Worm (Caenorhabditis elegans) whole organism, L2 larva: ENCODE results near the gene mob-1.

Source experiments
- C34F6.9 ChIP-seq: fragments of 150-350 bp; optimal IDR thresholded peaks from 2 replicates; lab custom pipeline; 2014; ENCODE audit warnings: missing biosample characterization, missing genetic modification characterization
- F13H6.1 ChIP-seq: sonication (generic microtip); optimal IDR thresholded peaks from 2 replicates; lab custom pipeline; 2016; ENCODE audit warnings: missing genetic modification characterization, missing compliant biosample characterization
- R02D3.7 ChIP-seq: fragments of 150-350 bp; optimal IDR thresholded peaks from 2 replicates; lab custom pipeline; 2014; ENCODE audit warnings: missing biosample characterization, missing genetic modification characterization
- Y55F3AM.14 ChIP-seq: fragments of 200-800 bp; sonication (Bioruptor generic); optimal IDR thresholded peaks from 2 replicates; lab custom pipeline; 2018; ENCODE audit warnings: mild to moderate bottlenecking, missing genetic modification characterization, missing compliant biosample characterization
- alr-1 ChIP-seq: fragments of 150-350 bp; optimal IDR thresholded peaks from 2 replicates; lab custom pipeline; 2014; ENCODE audit warnings: missing biosample characterization, missing genetic modification characterization
- ama-1 ChIP-seq: fragments of 150-350 bp; optimal IDR thresholded peaks from 2 replicates; lab custom pipeline; 2018; ENCODE audit warnings: inconsistent platforms
- blmp-1 ChIP-seq: sonication (generic microtip); optimal IDR thresholded peaks from 2 replicates; lab custom pipeline; 2017; ENCODE audit warnings: missing genetic modification characterization, mild to moderate bottlenecking, missing compliant biosample characterization, antibody characterized with exemption, moderate library complexity; ENCODE audit not compliant: insufficient read depth
- ceh-16 ChIP-seq: fragments of 150-350 bp; optimal IDR thresholded peaks from 2 replicates; lab custom pipeline; 2014; ENCODE audit warnings: missing biosample characterization, missing genetic modification characterization
- crh-2 ChIP-seq: sonication (generic microtip); optimal IDR thresholded peaks from 2 replicates; lab custom pipeline; 2017; ENCODE audit warnings: missing biosample characterization, missing genetic modification characterization
- dmd-4 ChIP-seq: sonication (generic microtip); optimal IDR thresholded peaks from 2 replicates; lab custom pipeline; 2017; ENCODE audit warnings: missing biosample characterization, missing genetic modification characterization
- egl-27 ChIP-seq: sonication (generic microtip); optimal IDR thresholded peaks from 3 replicates; lab custom pipeline; 2017; ENCODE audit warnings: missing biosample characterization, missing genetic modification reagents, missing genetic modification characterization
- fos-1 ChIP-seq: fragments of 150-350 bp; optimal IDR thresholded peaks from 2 replicates; lab custom pipeline; 2014; ENCODE audit warnings: missing biosample characterization, missing genetic modification characterization
- lin-11 ChIP-seq: fragments of 150-350 bp; sonication (generic microtip); optimal IDR thresholded peaks from 2 replicates; lab custom pipeline; 2014; ENCODE audit warnings: missing biosample characterization, missing genetic modification characterization, inconsistent platforms, mixed read lengths
- lin-13 ChIP-seq: fragments of 150-350 bp; optimal IDR thresholded peaks from 2 replicates; lab custom pipeline; 2014; ENCODE audit warnings: missing biosample characterization, missing genetic modification reagents, missing genetic modification characterization
- lin-39 ChIP-seq: fragments of 150-350 bp; optimal IDR thresholded peaks from 2 replicates; lab custom pipeline; 2014; ENCODE audit warnings: missing biosample characterization, missing genetic modification reagents, missing genetic modification characterization
- lsy-2 ChIP-seq, 2 experiments: fragments of 150-350 bp in 1 of 2; sonication (generic microtip) in 1 of 2; optimal IDR thresholded peaks; 2 replicates each; lab custom pipeline; 2014 to 2017; ENCODE audit warnings: missing biosample characterization in 2 of 2, missing genetic modification characterization in 2 of 2
- mab-5 ChIP-seq: fragments of 150-350 bp; optimal IDR thresholded peaks from 2 replicates; lab custom pipeline; 2014; ENCODE audit warnings: missing biosample characterization, missing genetic modification characterization
- mbf-1 ChIP-seq: sonication (generic microtip); optimal IDR thresholded peaks from 2 replicates; lab custom pipeline; 2017; ENCODE audit warnings: missing biosample characterization, missing genetic modification characterization
- mdl-1 ChIP-seq, 2 experiments: fragments of 150-350 bp in 1 of 2; sonication (generic microtip) in 1 of 2; optimal IDR thresholded peaks; 2 replicates each; lab custom pipeline; 2017; ENCODE audit warnings: missing biosample characterization in 2 of 2, missing genetic modification characterization in 2 of 2
- nhr-129 ChIP-seq: fragments of 150-350 bp; optimal IDR thresholded peaks from 2 replicates; lab custom pipeline; 2014; ENCODE audit warnings: missing biosample characterization, missing genetic modification characterization
- nhr-21 ChIP-seq: fragments of 150-350 bp; optimal IDR thresholded peaks from 2 replicates; lab custom pipeline; 2014; ENCODE audit warnings: missing biosample characterization, missing genetic modification characterization
- nhr-25 ChIP-seq: fragments of 150-350 bp; sonication (generic microtip); optimal IDR thresholded peaks from 3 replicates; lab custom pipeline; 2014; ENCODE audit warnings: missing biosample characterization, missing genetic modification characterization
- nhr-6 ChIP-seq: fragments of 150-350 bp; optimal IDR thresholded peaks from 2 replicates; lab custom pipeline; 2014; ENCODE audit warnings: missing biosample characterization, missing genetic modification characterization
- nhr-77 ChIP-seq: fragments of 150-350 bp; optimal IDR thresholded peaks from 2 replicates; lab custom pipeline; 2014; ENCODE audit warnings: missing biosample characterization, missing genetic modification characterization
- sma-3 ChIP-seq: sonication (generic microtip); optimal IDR thresholded peaks from 2 replicates; lab custom pipeline; 2016; ENCODE audit warnings: missing genetic modification reagents, missing genetic modification characterization, missing compliant biosample characterization
- sma-9 ChIP-seq, 2 experiments: fragments of 150-350 bp in 1 of 2; sonication (generic microtip) in 1 of 2; optimal IDR thresholded peaks; 2 replicates each; lab custom pipeline; 2014 to 2016; ENCODE audit warnings: missing genetic modification characterization in 2 of 2, mild to moderate bottlenecking in 1 of 2, missing biosample characterization in 1 of 2, missing compliant biosample characterization in 1 of 2, missing genetic modification reagents in 1 of 2, moderate library complexity in 1 of 2
- snpc-4 ChIP-seq: fragments of 150-350 bp; optimal IDR thresholded peaks from 2 replicates; lab custom pipeline; 2014; ENCODE audit warnings: missing biosample characterization, missing genetic modification characterization
- unc-39 ChIP-seq: fragments of 150-350 bp; optimal IDR thresholded peaks from 2 replicates; lab custom pipeline; 2014; ENCODE audit warnings: missing biosample characterization, missing genetic modification characterization
- unc-55 ChIP-seq: fragments of 150-350 bp; sonication (generic microtip); optimal IDR thresholded peaks from 3 replicates; lab custom pipeline; 2014; ENCODE audit warnings: missing biosample characterization, missing genetic modification reagents, missing genetic modification characterization
- zag-1 ChIP-seq: fragments of 150-350 bp; optimal IDR thresholded peaks from 2 replicates; lab custom pipeline; 2014; ENCODE audit warnings: missing biosample characterization, missing genetic modification characterization
- ztf-1 ChIP-seq: fragments of 200-800 bp; sonication (Bioruptor generic); conservative IDR thresholded peaks from 2 replicates; pipeline ENCODE4 v1.3.6; 2022; ENCODE audit warnings: missing genetic modification characterization, missing compliant biosample characterization
- ztf-11 ChIP-seq: sonication (generic microtip); optimal IDR thresholded peaks from 2 replicates; lab custom pipeline; 2017; ENCODE audit warnings: missing biosample characterization, missing genetic modification characterization
- ztf-4 ChIP-seq: fragments of 150-350 bp; optimal IDR thresholded peaks from 2 replicates; lab custom pipeline; 2014; ENCODE audit warnings: missing biosample characterization, missing genetic modification characterization

mob-1 gene

ce11 chrIV:11855900-11856660 is 4.3 kb upstream of the mob-1 start, which contains the start of gene ech-2:
Gene ech-2, minus strand, starts transcription at chrIV:11856351.
- no peak for TF ChIP-seq unc-39 (tag; lab: Kevin White, UChicago)
- TF ChIP-seq unc-55 (GFP tag; lab: Kevin White, UChicago), result peak; percentile 41
- peak; percentile 20 for TF ChIP-seq snpc-4
- peak in 1 of 2 experiments; percentile 37 for TF ChIP-seq lsy-2 (tag; optimal IDR thresholded peaks at IDR 0.05; lab: Kevin White, UChicago)
- peak; percentile 15 for TF ChIP-seq C34F6.9 (tag; lab: Kevin White, UChicago)
- no peak for TF ChIP-seq egl-27 (tag; lab: Kevin White, UChicago)
- TF ChIP-seq mbf-1 (tag; lab: Kevin White, UChicago), result no peak
- TF ChIP-seq nhr-21, result no peak

ce11 chrIV:11857159-11857565 is 3.2 kb upstream of the mob-1 start:
- TF ChIP-seq fos-1 (tag; lab: Kevin White, UChicago), result peak; percentile 46
- peak; percentile 60 for TF ChIP-seq egl-27 (tag; lab: Kevin White, UChicago)
- peak; percentile 26 for TF ChIP-seq sma-3 (GFP tag; lab: Kevin White, UChicago)
- TF ChIP-seq nhr-6 (tag; lab: Kevin White, UChicago), result peak; percentile 16
- no peak for TF ChIP-seq blmp-1
- peak; percentile 43 for TF ChIP-seq Y55F3AM.14 (GFP tag; lab: Kevin White, UChicago)
- no peak for TF ChIP-seq R02D3.7 (tag; lab: Kevin White, UChicago)
- no peak for TF ChIP-seq dmd-4 (tag; lab: Kevin White, UChicago)
- TF ChIP-seq lin-11 (tag; lab: Kevin White, UChicago), result peak; percentile 92
- peak; percentile 58 for TF ChIP-seq crh-2 (tag; lab: Kevin White, UChicago)
- no peak for TF ChIP-seq nhr-77 (tag; lab: Kevin White, UChicago)
- peak; percentile 72 for TF ChIP-seq sma-9 (GFP tag; optimal IDR thresholded peaks at IDR 0.05; lab: Kevin White, UChicago)
- TF ChIP-seq sma-9 (tag; optimal IDR thresholded peaks at IDR 0.05; lab: Kevin White, UChicago), result no peak
- no peak for TF ChIP-seq nhr-21
- TF ChIP-seq unc-55 (GFP tag; lab: Kevin White, UChicago), result peak; percentile 93
- peak in 1 of 2 experiments; percentile 55 for TF ChIP-seq mdl-1 (tag; optimal IDR thresholded peaks at IDR 0.05; lab: Kevin White, UChicago)
- TF ChIP-seq snpc-4, result peak; percentile 56
- peak; percentile 78 for TF ChIP-seq F13H6.1
- peak; percentile 91 for TF ChIP-seq C34F6.9 (tag; lab: Kevin White, UChicago)
- TF ChIP-seq nhr-25 (tag; lab: Kevin White, UChicago), result peak; percentile 2
- TF ChIP-seq lsy-2 (tag; optimal IDR thresholded peaks at IDR 0.05; lab: Kevin White, UChicago), result peak; percentile 38 to 78
- peak; percentile 42 for TF ChIP-seq mab-5
- peak; percentile 94 for TF ChIP-seq nhr-129 (tag; lab: Kevin White, UChicago)
- peak; percentile 77 for TF ChIP-seq lin-13
- TF ChIP-seq zag-1 (tag; lab: Kevin White, UChicago), result peak; percentile 90

- TF ChIP-seq fos-1 (tag; lab: Kevin White, UChicago) (no peak), alr-1 (tag; lab: Kevin White, UChicago) (no peak), ztf-4 (tag; lab: Kevin White, UChicago) (no peak), blmp-1 (no peak)
Measured at ce11 chrIV:11858142-11858541, 2.2 kb upstream of the mob-1 start, which contains the start of gene let-92. Gene let-92, plus strand, starts transcription at chrIV:11858442.

- TF ChIP-seq C34F6.9 (tag; lab: Kevin White, UChicago) (peak; percentile 2), lin-39 (tag; lab: Kevin White, UChicago) (no peak), alr-1 (tag; lab: Kevin White, UChicago) (no peak), unc-39 (tag; lab: Kevin White, UChicago) (no peak), F13H6.1 (peak; percentile 12), fos-1 (tag; lab: Kevin White, UChicago) (peak; percentile 42)
Measured at ce11 chrIV:11863428-11863827, 3.1 kb downstream of the mob-1 start.

ce11 chrIV:11864226-11864625 is 3.9 kb downstream of the mob-1 start, which contains the start of gene trpa-1:
Gene trpa-1, plus strand, starts transcription at chrIV:11864526.
- TF ChIP-seq ztf-11 (tag; lab: Kevin White, UChicago), result no peak
- no peak for TF ChIP-seq ama-1 (lab: Kevin White, UChicago)
- no peak for TF ChIP-seq ceh-16 (tag; lab: Kevin White, UChicago)
- TF ChIP-seq zag-1 (tag; lab: Kevin White, UChicago), result no peak
- no peak for TF ChIP-seq nhr-25 (tag; lab: Kevin White, UChicago)
- no peak for TF ChIP-seq ztf-1 (GFP tag; lab: Robert Waterston, UW)
